Worm (Caenorhabditis elegans) whole organism, young adult: Measurements from ENCODE around the gene srj-21.

ENCODE experiments used
- B0336.3 ChIP-seq: fragments of 200-800 bp; sonication (Bioruptor generic); IDR thresholded peaks from 2 replicates; pipeline ENCODE4 v1.3.6; 2022; ENCODE audit warnings: missing genetic modification characterization, missing compliant biosample characterization
- F49E8.2 ChIP-seq: sonication (generic microtip); optimal IDR thresholded peaks from 3 replicates; lab custom pipeline; 2017; ENCODE audit warnings: missing genetic modification characterization, mild to moderate bottlenecking, missing compliant biosample characterization, antibody characterized with exemption, moderate library complexity; ENCODE audit not compliant: insufficient read depth
- F57A8.1 ChIP-seq: fragments of 200-800 bp; sonication (Bioruptor generic); optimal IDR thresholded peaks from 2 replicates; lab custom pipeline; 2018; ENCODE audit warnings: mild to moderate bottlenecking, missing genetic modification characterization, moderate library complexity, missing compliant biosample characterization
- F57C9.4 ChIP-seq: sonication (generic microtip); optimal IDR thresholded peaks from 2 replicates; lab custom pipeline; 2017; ENCODE audit warnings: mild to moderate bottlenecking, missing genetic modification characterization, missing compliant biosample characterization
- K11D2.4 ChIP-seq: fragments of 200-800 bp; sonication (Bioruptor generic); IDR thresholded peaks from 2 replicates; pipeline ENCODE4 v1.3.6; 2022; ENCODE audit warnings: missing genetic modification reagents, missing genetic modification characterization, missing compliant biosample characterization
- Y67H2A.10 ChIP-seq: fragments of 200-800 bp; sonication (Bioruptor generic); conservative IDR thresholded peaks from 2 replicates; pipeline ENCODE4 v1.3.6; 2022; ENCODE audit warnings: missing genetic modification reagents, missing genetic modification characterization, missing compliant biosample characterization
- Y95B8A.8 ChIP-seq: fragments of 200-800 bp; sonication (Bioruptor generic); IDR thresholded peaks from 2 replicates; pipeline ENCODE4 v1.3.6; 2022; ENCODE audit warnings: missing genetic modification reagents, missing genetic modification characterization, missing compliant biosample characterization
- attf-5 ChIP-seq: fragments of 200-800 bp; sonication (Bioruptor generic); optimal IDR thresholded peaks from 2 replicates; lab custom pipeline; 2018; ENCODE audit warnings: mild to moderate bottlenecking, missing genetic modification characterization, missing compliant biosample characterization
- bed-2 ChIP-seq: fragments of 200-800 bp; sonication (Bioruptor generic); IDR thresholded peaks from 2 replicates; pipeline ENCODE4 v1.3.6; 2022; ENCODE audit warnings: missing genetic modification reagents, missing genetic modification characterization, missing compliant biosample characterization
- ceh-27 ChIP-seq: fragments of 200-800 bp; sonication (Bioruptor generic); optimal IDR thresholded peaks from 2 replicates; lab custom pipeline; 2018; ENCODE audit warnings: mild to moderate bottlenecking, missing genetic modification characterization, moderate library complexity, missing compliant biosample characterization
- ceh-79 ChIP-seq: sonication (generic microtip); optimal IDR thresholded peaks from 2 replicates; lab custom pipeline; 2017; ENCODE audit warnings: mild to moderate bottlenecking, missing genetic modification characterization, missing compliant biosample characterization
- chd-7 ChIP-seq: sonication (generic microtip); optimal IDR thresholded peaks from 2 replicates; lab custom pipeline; 2016; ENCODE audit warnings: mild to moderate bottlenecking, missing genetic modification characterization, moderate library complexity, missing compliant biosample characterization
- dpff-1 ChIP-seq: sonication (generic microtip); optimal IDR thresholded peaks from 2 replicates; lab custom pipeline; 2017; ENCODE audit warnings: mild to moderate bottlenecking, missing genetic modification characterization, missing compliant biosample characterization
- egrh-3 ChIP-seq: fragments of 200-800 bp; sonication (Bioruptor generic); IDR thresholded peaks from 2 replicates; pipeline ENCODE4 v1.3.6; 2022; ENCODE audit warnings: missing genetic modification reagents, missing genetic modification characterization, missing compliant biosample characterization
- gei-17 ChIP-seq: fragments of 200-800 bp; sonication (Bioruptor generic); optimal IDR thresholded peaks from 2 replicates; lab custom pipeline; 2018; ENCODE audit warnings: mild to moderate bottlenecking, missing genetic modification characterization, missing compliant biosample characterization
- him-1 ChIP-seq: sonication (generic microtip); optimal IDR thresholded peaks from 2 replicates; lab custom pipeline; 2016; ENCODE audit warnings: missing genotype, missing genetic modification reagents, missing genetic modification characterization, missing compliant biosample characterization
- hlh-12 ChIP-seq: sonication (generic microtip); optimal IDR thresholded peaks from 2 replicates; lab custom pipeline; 2016; ENCODE audit warnings: missing genetic modification characterization, missing compliant biosample characterization
- hmg-1.2 ChIP-seq: fragments of 200-800 bp; sonication (Bioruptor generic); IDR thresholded peaks from 2 replicates; pipeline ENCODE4 v1.3.6; 2022; ENCODE audit warnings: missing genetic modification reagents, missing genetic modification characterization, missing compliant biosample characterization
- lag-1 ChIP-seq: fragments of 200-800 bp; sonication (Bioruptor generic); IDR thresholded peaks from 2 replicates; pipeline ENCODE4 v1.3.6; 2022; ENCODE audit warnings: missing genetic modification reagents, missing genetic modification characterization, missing compliant biosample characterization
- let-607 ChIP-seq, 2 experiments: fragments of 200-800 bp in 1 of 2; sonication (Bioruptor generic) in 1 of 2; sonication (generic microtip) in 1 of 2; optimal IDR thresholded peaks; 2 replicates each; lab custom pipeline; 2016 to 2018; ENCODE audit warnings: mild to moderate bottlenecking in 2 of 2, missing compliant biosample characterization in 2 of 2, missing genetic modification characterization in 2 of 2, moderate library complexity in 2 of 2, missing genotype in 1 of 2
- lin-40 ChIP-seq: sonication (generic microtip); optimal IDR thresholded peaks from 2 replicates; lab custom pipeline; 2016; ENCODE audit warnings: missing genetic modification characterization, mild to moderate bottlenecking, missing compliant biosample characterization, missing genotype, missing genetic modification reagents
- lin-54 ChIP-seq: fragments of 200-800 bp; sonication (Bioruptor generic); optimal IDR thresholded peaks from 2 replicates; lab custom pipeline; 2018; ENCODE audit warnings: mild to moderate bottlenecking, missing genetic modification characterization, missing compliant biosample characterization
- madf-10 ChIP-seq: sonication (generic microtip); optimal IDR thresholded peaks from 2 replicates; lab custom pipeline; 2016; ENCODE audit warnings: mild to moderate bottlenecking, missing genetic modification characterization, missing compliant biosample characterization
- nfyb-1 ChIP-seq: fragments of 200-800 bp; sonication (Bioruptor generic); IDR thresholded peaks from 2 replicates; pipeline ENCODE4 v1.3.6; 2022; ENCODE audit warnings: missing genetic modification reagents, missing genetic modification characterization, missing compliant biosample characterization
- pbrm-1 ChIP-seq: fragments of 200-800 bp; sonication (Bioruptor generic); IDR thresholded peaks from 2 replicates; pipeline ENCODE4 v1.3.6; 2022; ENCODE audit warnings: missing genetic modification reagents, missing genetic modification characterization, missing compliant biosample characterization
- pha-4 ChIP-seq: fragments of 150-350 bp; sonication (generic microtip); optimal IDR thresholded peaks from 2 replicates; lab custom pipeline; 2014; ENCODE audit warnings: missing biosample characterization, missing genetic modification reagents, missing genetic modification characterization
- rec-8 ChIP-seq, 2 experiments: sonication (generic microtip); optimal IDR thresholded peaks; 2 replicates each; lab custom pipeline; 2016; ENCODE audit warnings: mild to moderate bottlenecking in 2 of 2, missing genetic modification characterization in 2 of 2, missing genetic modification reagents in 2 of 2, missing genotype in 2 of 2, missing biosample characterization in 1 of 2, missing compliant biosample characterization in 1 of 2, moderate library complexity in 1 of 2
- repo-1 ChIP-seq: sonication (generic microtip); optimal IDR thresholded peaks from 2 replicates; lab custom pipeline; 2017; ENCODE audit warnings: mild to moderate bottlenecking, missing genetic modification characterization, missing compliant biosample characterization
- snpc-3.4 ChIP-seq: sonication (generic microtip); optimal IDR thresholded peaks from 2 replicates; lab custom pipeline; 2017; ENCODE audit warnings: missing genetic modification characterization, mild to moderate bottlenecking, missing compliant biosample characterization, antibody characterized with exemption, moderate library complexity, missing genotype, missing genetic modification reagents
- snpc-4 ChIP-seq, 5 experiments: fragments of 150-350 bp in 1 of 5; sonication (generic microtip) in 4 of 5; optimal IDR thresholded peaks; 2 replicates each; lab custom pipeline; 2014 to 2018; ENCODE audit warnings: missing genetic modification characterization in 5 of 5, missing biosample characterization in 3 of 5, antibody characterized with exemption in 2 of 5, mild to moderate bottlenecking in 2 of 5, missing compliant biosample characterization in 2 of 5, missing genotype in 2 of 5, moderate library complexity in 2 of 5, missing genetic modification reagents in 1 of 5
- unc-130 ChIP-seq: sonication (generic microtip); optimal IDR thresholded peaks from 2 replicates; lab custom pipeline; 2016; ENCODE audit warnings: missing genetic modification reagents, missing genetic modification characterization, missing compliant biosample characterization
- ztf-22 ChIP-seq: fragments of 200-800 bp; sonication (Bioruptor generic); optimal IDR thresholded peaks from 2 replicates; lab custom pipeline; 2018; ENCODE audit warnings: mild to moderate bottlenecking, missing genetic modification characterization, moderate library complexity, missing compliant biosample characterization
- ztf-25 ChIP-seq: fragments of 200-800 bp; sonication (Bioruptor generic); IDR thresholded peaks from 2 replicates; pipeline ENCODE4 v1.3.6; 2022; ENCODE audit warnings: missing genetic modification reagents, missing genetic modification characterization, missing compliant biosample characterization
- ztf-28 ChIP-seq: fragments of 200-800 bp; sonication (Bioruptor generic); IDR thresholded peaks from 2 replicates; pipeline ENCODE4 v1.3.6; 2022; ENCODE audit warnings: missing genetic modification reagents, missing genetic modification characterization, missing compliant biosample characterization

The srj-21 gene

ce11 chrV:10741357-10741756, 3.8 kb upstream of the srj-21 start, which contains the start of gene ZC302.3:
TSS of gene ZC302.3 (minus strand) at chrV:10741457.
- TF ChIP-seq rec-8 (tag; optimal IDR thresholded peaks at IDR 0.05; lab: Kevin White, UChicago) (no peak), F57C9.4 (no peak), B0336.3 (no peak), bed-2 (GFP tag; lab: Robert Waterston, UW) (no peak), snpc-3.4 (no peak), hlh-12 (tag; lab: Kevin White, UChicago) (no peak), dpff-1 (tag; lab: Kevin White, UChicago) (no peak), repo-1 (tag; lab: Kevin White, UChicago) (no peak), pbrm-1 (GFP tag; lab: Robert Waterston, UW) (no peak), ceh-79 (no peak), ztf-22 (no peak), egrh-3 (no peak), lin-54 (no peak), lag-1 (GFP tag; lab: Robert Waterston, UW) (no peak), madf-10 (no peak), F49E8.2 (tag; lab: Kevin White, UChicago) (no peak), ztf-28 (no peak)

- TF ChIP-seq let-607 (tag; optimal IDR thresholded peaks at IDR 0.05; lab: Kevin White, UChicago) = no peak
- no peak for TF ChIP-seq snpc-4 (GFP tag; optimal IDR thresholded peaks at IDR 0.05; lab: Kevin White, UChicago)
- no peak for TF ChIP-seq snpc-4 (tag; optimal IDR thresholded peaks at IDR 0.05; lab: Kevin White, UChicago)
- no peak for TF ChIP-seq pha-4
- TF ChIP-seq ceh-27 (GFP tag; lab: Kevin White, UChicago) = no peak
- no peak for TF ChIP-seq Y67H2A.10 (GFP tag; lab: Robert Waterston, UW)
- TF ChIP-seq F57A8.1 = no peak
- no peak for TF ChIP-seq Y95B8A.8 (GFP tag; lab: Robert Waterston, UW)
- no peak for TF ChIP-seq nfyb-1 (GFP tag; lab: Robert Waterston, UW)
- no peak for TF ChIP-seq hlh-12 (tag; lab: Kevin White, UChicago)
- TF ChIP-seq, all 124 proteins: peak for 0
These were observed 1.5 kb upstream of the srj-21 start, which contains the start of gene srj-22 for ce11 chrV:10743649-10744048. TSS of gene srj-22 (minus strand) at chrV:10743749.

DNA sequence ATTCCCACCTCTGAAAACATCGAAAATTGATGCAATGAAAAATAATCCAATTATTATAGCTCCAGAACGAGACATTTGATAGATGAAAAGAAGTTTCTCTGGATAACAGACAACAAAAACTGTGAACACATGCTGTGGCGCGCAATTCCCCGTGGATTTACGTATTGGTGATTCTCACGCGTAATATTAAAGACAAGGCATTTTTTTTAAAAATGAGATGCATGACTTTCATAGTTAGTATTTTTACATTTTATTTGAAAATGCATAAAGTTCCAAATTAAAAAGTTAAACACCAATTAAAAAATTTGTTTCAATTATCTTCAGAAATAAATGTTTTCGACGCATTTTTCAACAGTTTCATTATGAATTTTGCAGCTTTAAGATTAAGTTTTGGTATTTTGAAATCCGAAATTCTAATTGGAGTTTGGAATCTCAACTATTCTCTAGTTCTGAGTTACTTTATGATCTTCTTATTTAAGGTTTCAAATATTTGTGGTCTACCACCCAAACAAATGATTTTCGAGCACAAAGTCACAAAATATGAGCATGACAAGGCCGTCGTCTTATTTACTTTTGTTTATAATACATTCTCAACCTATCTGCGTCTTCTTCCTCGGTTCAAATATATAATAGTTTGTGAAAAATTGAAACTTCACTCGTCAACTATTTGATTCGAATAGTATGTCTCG, 2.3 kb downstream of the srj-21 start, which contains the start of the genes selt-1.2 and F28H7.2:
Gene selt-1.2 (minus strand): TSS at position 101 of the 689 bp plus-strand sequence.
Gene F28H7.2 (plus strand): TSS at position 639 of the 689 bp plus-strand sequence.
- TF ChIP-seq K11D2.4 (GFP tag; lab: Robert Waterston, UW) = no peak
- no peak for TF ChIP-seq lin-40 (tag; lab: Kevin White, UChicago)
- no peak for TF ChIP-seq hmg-1.2 (GFP tag; lab: Robert Waterston, UW)
- TF ChIP-seq him-1 = no peak
- TF ChIP-seq unc-130 (GFP tag; lab: Kevin White, UChicago) = no peak
- no peak for TF ChIP-seq ztf-25 (GFP tag; lab: Robert Waterston, UW)
- no peak for TF ChIP-seq snpc-3.4
- no peak for TF ChIP-seq attf-5
- no peak for TF ChIP-seq lin-54
- TF ChIP-seq chd-7 (tag; lab: Kevin White, UChicago) = no peak
- no peak for TF ChIP-seq gei-17 (GFP tag; lab: Kevin White, UChicago)
- TF ChIP-seq, all 124 proteins: peak for 0
